Worm (Caenorhabditis elegans): ENCODE data around the gene C47D2.1.

The C47D2.1 gene

ce11 chrX:8252293-8252692 is 37.4 kb downstream of the C47D2.1 start, which contains the start of gene M60.6 (continued):
- TF ChIP-seq snpc-1.2 (GFP tag; IDR thresholded peaks at IDR 0.05) = no peak
- TF ChIP-seq mep-1 (tag; optimal IDR thresholded peaks at IDR 0.05) = peak; percentile 10
- peak; percentile 34 for TF ChIP-seq mxl-3 (GFP tag; optimal IDR thresholded peaks at IDR 0.05)
- TF ChIP-seq aly-2 (tag; optimal IDR thresholded peaks at IDR 0.05) = no peak
- no peak for TF ChIP-seq nhr-76 (tag; optimal IDR thresholded peaks at IDR 0.05)
- no peak for TF ChIP-seq zag-1 (tag; optimal IDR thresholded peaks at IDR 0.05)
- TF ChIP-seq hif-1 (tag; optimal IDR thresholded peaks at IDR 0.05) = no peak
- TF ChIP-seq tag-97 (GFP tag; IDR thresholded peaks at IDR 0.05) = no peak
- no peak for TF ChIP-seq php-3 (GFP tag; IDR thresholded peaks at IDR 0.05)
- no peak for TF ChIP-seq zip-2 (tag; optimal IDR thresholded peaks at IDR 0.05)
- TF ChIP-seq F10B5.3 (tag; optimal IDR thresholded peaks at IDR 0.05) = no peak
- no peak for TF ChIP-seq madf-5 (GFP tag; IDR thresholded peaks at IDR 0.05)
- no peak for TF ChIP-seq hlh-30 (tag; optimal IDR thresholded peaks at IDR 0.05; ENCODE audit: insufficient read depth)
- TF ChIP-seq attf-4 (tag; optimal IDR thresholded peaks at IDR 0.05) = no peak

ce11 chrX:8255433-8255832 is 40.6 kb downstream of the C47D2.1 start:
- TF ChIP-seq lsy-2 (tag; optimal IDR thresholded peaks at IDR 0.05) (no peak), zfp-2 (tag; optimal IDR thresholded peaks at IDR 0.05) (no peak), mxl-3 (GFP tag; optimal IDR thresholded peaks at IDR 0.05) (peak; percentile 48), mdl-1 (tag; optimal IDR thresholded peaks at IDR 0.05) (peak in 1 of 2 experiments; percentile 31), nhr-28 (tag; optimal IDR thresholded peaks at IDR 0.05) (peak; percentile 22), ceh-82 (tag; optimal IDR thresholded peaks at IDR 0.05) (no peak), lir-3 (tag; optimal IDR thresholded peaks at IDR 0.05) (no peak), nhr-25 (tag; optimal IDR thresholded peaks at IDR 0.05; ENCODE audit: borderline replicate concordance, insufficient read depth) (peak; percentile 49), ZK546.5 (tag; optimal IDR thresholded peaks at IDR 0.05) (no peak), hlh-30 (tag; optimal IDR thresholded peaks at IDR 0.05; ENCODE audit: insufficient read depth) (peak; percentile 70), nhr-42 (GFP tag; IDR thresholded peaks at IDR 0.05) (no peak), F26F4.8 (GFP tag; conservative IDR thresholded peaks at IDR 0.05) (no peak), ceh-44 (GFP tag; IDR thresholded peaks at IDR 0.05) (no peak)

- peak in 1 of 2 experiments; percentile 95 for TF ChIP-seq hif-1 (tag; optimal IDR thresholded peaks at IDR 0.05)
- peak; percentile 44 for TF ChIP-seq hlh-30 (tag; optimal IDR thresholded peaks at IDR 0.05; ENCODE audit: insufficient read depth)
- no peak for TF ChIP-seq nhr-11 (tag; optimal IDR thresholded peaks at IDR 0.05)
- no peak for TF ChIP-seq fkh-10 (GFP tag; optimal IDR thresholded peaks at IDR 0.05)
- peak in 1 of 2 experiments; percentile 94 for TF ChIP-seq daf-16 (GFP tag; optimal IDR thresholded peaks at IDR 0.05)
- TF ChIP-seq daf-16 (tag; optimal IDR thresholded peaks at IDR 0.05) = no peak
Measured at ce11 chrX:8257687-8258086, 42.8 kb downstream of the C47D2.1 start.

ce11 chrX:8261125-8261684 is 46.3 kb downstream of the C47D2.1 start, which contains the start of gene M60.7:
Gene M60.7 (minus strand): TSS chrX:8261175.
- peak; percentile 52 for TF ChIP-seq hlh-11 (tag; optimal IDR thresholded peaks at IDR 0.05)
- TF ChIP-seq pqm-1 (tag; optimal IDR thresholded peaks at IDR 0.05) = no peak
- TF ChIP-seq tra-1 (GFP tag; IDR thresholded peaks at IDR 0.05) = no peak
- TF ChIP-seq set-16 (GFP tag; IDR thresholded peaks at IDR 0.05) = peak; percentile 61; the same call in 1 of the 2 replicates
- TF ChIP-seq dmd-8 (GFP tag; IDR thresholded peaks at IDR 0.05) = no peak
- TF ChIP-seq egl-27 (tag; optimal IDR thresholded peaks at IDR 0.05) = no peak
- TF ChIP-seq unc-62 (GFP tag; optimal IDR thresholded peaks at IDR 0.05 in 1 of 2) = peak in 1 of 2 experiments; percentile 80
- TF ChIP-seq unc-62 (tag; optimal IDR thresholded peaks at IDR 0.05) = no peak
